Worm (Caenorhabditis elegans) whole organism, L1 larva: ENCODE data around the gene Y32B12B.4.

Source experiments
- blmp-1 ChIP-seq: fragments of 150-350 bp; optimal IDR thresholded peaks from 2 replicates; lab custom pipeline; 2014; ENCODE audit warnings: missing biosample characterization, missing genetic modification characterization
- mdl-1 ChIP-seq, 2 experiments: fragments of 150-350 bp; optimal IDR thresholded peaks; 2 replicates each; lab custom pipeline; 2014 to 2017; ENCODE audit warnings: missing biosample characterization in 2 of 2, missing genetic modification characterization in 2 of 2, inconsistent platforms in 1 of 2

ce11 chrV:16580424-16580823 is 27.3 kb downstream of the Y32B12B.4 start, which contains the start of gene nhr-271:
- TF ChIP-seq mdl-1 (tag; optimal IDR thresholded peaks at IDR 0.05; lab: Kevin White, UChicago) (no peak), blmp-1 (tag; lab: Kevin White, UChicago) (no peak)
